Worm (Caenorhabditis elegans): ENCODE data around the gene sdz-24.

DNA sequence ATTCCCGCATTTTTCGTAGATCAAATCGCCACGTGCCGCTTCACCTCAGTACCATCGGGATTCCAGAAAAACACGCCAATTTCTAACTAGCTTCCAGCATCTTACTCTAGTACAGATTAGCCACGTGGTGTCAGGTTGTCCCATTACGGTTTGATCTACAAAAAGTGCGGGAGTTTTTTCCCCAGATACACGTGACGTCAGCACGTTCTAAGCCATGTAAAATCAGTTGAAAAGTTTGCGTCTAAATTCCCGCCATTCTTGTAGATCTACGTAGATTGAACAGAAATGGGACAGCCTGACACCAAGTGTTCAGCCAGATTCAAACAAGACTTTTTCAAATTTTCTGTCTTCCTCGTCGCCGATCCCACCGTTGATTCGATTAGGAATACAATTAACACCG, 20.1 kb downstream of the sdz-24 start, which contains the start of gene T02H6.9:
- TF ChIP-seq egl-27 (tag; optimal IDR thresholded peaks at IDR 0.05): no peak
- TF ChIP-seq lin-15B (tag; optimal IDR thresholded peaks at IDR 0.05): no peak
- no peak for TF ChIP-seq nhr-76 (tag; optimal IDR thresholded peaks at IDR 0.05)
- TF ChIP-seq unc-130 (tag; optimal IDR thresholded peaks at IDR 0.05): no peak
- no peak for TF ChIP-seq lin-14 (GFP tag; optimal IDR thresholded peaks at IDR 0.05)
- TF ChIP-seq unc-86 (tag; optimal IDR thresholded peaks at IDR 0.05): no peak
- TF ChIP-seq fos-1 (tag; optimal IDR thresholded peaks at IDR 0.05): no peak
- TF ChIP-seq lin-13 (GFP tag; optimal IDR thresholded peaks at IDR 0.05): no peak
- TF ChIP-seq nhr-47 (tag; optimal IDR thresholded peaks at IDR 0.05): no peak
- TF ChIP-seq aha-1 (tag; optimal IDR thresholded peaks at IDR 0.05): no peak
- no peak for TF ChIP-seq sptf-1 (tag; optimal IDR thresholded peaks at IDR 0.05)
